Worm (Caenorhabditis elegans) whole organism, early embryonic: ENCODE data around the gene prmt-9.

ENCODE experiments used
- F13C5.2 ChIP-seq: sonication (generic microtip); optimal IDR thresholded peaks from 2 replicates; lab custom pipeline; 2017; ENCODE audit warnings: mild to moderate bottlenecking, missing genetic modification characterization, inconsistent platforms, missing compliant biosample characterization
- ama-1 ChIP-seq: fragments of 150-350 bp; optimal IDR thresholded peaks from 2 replicates; lab custom pipeline; 2014
- ceh-13 ChIP-seq: fragments of 200-800 bp; sonication (Bioruptor generic); optimal IDR thresholded peaks from 2 replicates; lab custom pipeline; 2018; ENCODE audit warnings: mild to moderate bottlenecking, missing genetic modification characterization, missing compliant biosample characterization
- ets-7 ChIP-seq: sonication (generic microtip); optimal IDR thresholded peaks from 2 replicates; lab custom pipeline; 2016; ENCODE audit warnings: missing genotype, missing genetic modification characterization, missing compliant biosample characterization
- flt-1 ChIP-seq: fragments of 200-800 bp; sonication (Bioruptor generic); IDR thresholded peaks from 2 replicates; pipeline ENCODE4 v1.3.6; 2022; ENCODE audit warnings: missing genetic modification characterization, missing compliant biosample characterization
- hmbx-1 ChIP-seq: sonication (generic microtip); optimal IDR thresholded peaks from 2 replicates; lab custom pipeline; 2016; ENCODE audit warnings: mild to moderate bottlenecking, missing genetic modification characterization, missing compliant biosample characterization
- hnd-1 ChIP-seq: sonication (generic microtip); optimal IDR thresholded peaks from 2 replicates; lab custom pipeline; 2016; ENCODE audit warnings: missing genetic modification characterization, missing compliant biosample characterization
- pes-1 ChIP-seq: fragments of 200-800 bp; sonication (Bioruptor generic); IDR thresholded peaks from 2 replicates; pipeline ENCODE4 v1.3.6; 2022; ENCODE audit warnings: missing genetic modification reagents, missing genetic modification characterization, missing compliant biosample characterization
- tbx-37 ChIP-seq: fragments of 200-800 bp; sonication (Bioruptor generic); conservative IDR thresholded peaks from 2 replicates; pipeline ENCODE4 v1.3.6; 2022; ENCODE audit warnings: missing genetic modification reagents, missing genetic modification characterization, missing compliant biosample characterization

DNA sequence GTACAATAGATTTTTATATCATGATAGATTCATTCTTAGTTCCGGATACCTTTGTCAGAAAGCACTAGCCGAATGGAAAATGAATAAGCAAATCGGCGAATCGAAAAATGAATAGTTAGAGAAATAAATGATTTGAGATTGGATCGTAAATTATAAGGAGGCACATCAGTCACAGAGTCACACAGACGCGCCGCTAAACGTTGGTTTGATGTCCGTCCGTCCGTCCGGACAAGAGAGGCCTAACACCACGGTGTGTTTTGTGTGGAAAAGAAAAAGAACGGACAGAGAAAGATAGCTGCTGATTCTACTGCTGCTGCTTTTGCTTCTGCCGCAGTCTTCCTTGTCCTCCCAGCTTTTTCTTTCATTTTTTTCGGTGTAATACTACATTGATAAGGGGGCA, 16.8 kb upstream of the prmt-9 start:
- no peak for TF ChIP-seq hmbx-1 (tag; lab: Kevin White, UChicago)
- TF ChIP-seq ama-1 (lab: Kevin White, UChicago) = no peak
- no peak for TF ChIP-seq flt-1 (GFP tag; lab: Robert Waterston, UW)
- TF ChIP-seq hnd-1 (tag; lab: Kevin White, UChicago) = no peak
- TF ChIP-seq pes-1 = no peak
- TF ChIP-seq tbx-37 (GFP tag; lab: Robert Waterston, UW) = no peak
- no peak for TF ChIP-seq F13C5.2 (tag; lab: Kevin White, UChicago)
- no peak for TF ChIP-seq ets-7 (tag; lab: Kevin White, UChicago)
- no peak for TF ChIP-seq ceh-13 (GFP tag; lab: Kevin White, UChicago)
